Fruit fly (Drosophila melanogaster) whole organism, prepupa: ENCODE results near the gene CG12010.
A peak's percentile ranks its signal among the peaks of the same experiment; 100 is the strongest.

Experiments used
- CG10631 ChIP-seq: fragments of 200-800 bp; sonication (Bioruptor generic); optimal IDR thresholded peaks from 2 replicates; lab custom pipeline; 2016; ENCODE audit warnings: missing biosample characterization, missing genetic modification characterization
- CG1621 ChIP-seq: fragments of 200-800 bp; sonication (Bioruptor generic); optimal IDR thresholded peaks from 3 replicates; lab custom pipeline; 2018; ENCODE audit warnings: missing biosample characterization, mild to moderate bottlenecking, missing genetic modification characterization
- CG16779 ChIP-seq: fragments of 200-800 bp; sonication (Bioruptor generic); optimal IDR thresholded peaks from 3 replicates; lab custom pipeline; 2017; ENCODE audit warnings: missing biosample characterization, mild to moderate bottlenecking, missing genetic modification characterization
- CG34406 ChIP-seq: fragments of 200-800 bp; sonication (Bioruptor generic); optimal IDR thresholded peaks from 3 replicates; lab custom pipeline; 2016; ENCODE audit warnings: missing biosample characterization, missing genetic modification characterization
- CG6854 ChIP-seq: fragments of 200-800 bp; sonication (Bioruptor generic); optimal IDR thresholded peaks from 2 replicates; lab custom pipeline; 2017; ENCODE audit warnings: missing biosample characterization, mild to moderate bottlenecking, missing genetic modification characterization
- CG7368 ChIP-seq: fragments of 200-800 bp; sonication (Bioruptor generic); optimal IDR thresholded peaks from 3 replicates; lab custom pipeline; 2016; ENCODE audit warnings: missing biosample characterization, missing genetic modification characterization
- Hr39 ChIP-seq: fragments of 200-800 bp; sonication (Bioruptor generic); optimal IDR thresholded peaks from 2 replicates; lab custom pipeline; 2016; ENCODE audit warnings: missing biosample characterization, missing genetic modification characterization
- Lpt ChIP-seq: fragments of 200-800 bp; sonication (Bioruptor generic); optimal IDR thresholded peaks from 3 replicates; lab custom pipeline; 2016; ENCODE audit warnings: missing biosample characterization, missing genetic modification characterization
- OdsH ChIP-seq: fragments of 200-800 bp; sonication (Bioruptor generic); optimal IDR thresholded peaks from 3 replicates; lab custom pipeline; 2016; ENCODE audit warnings: missing biosample characterization, missing genetic modification characterization
- acj6 ChIP-seq: fragments of 200-800 bp; sonication (Bioruptor generic); optimal IDR thresholded peaks from 3 replicates; lab custom pipeline; 2016; ENCODE audit warnings: missing biosample characterization, missing genetic modification characterization
- eg ChIP-seq: fragments of 200-800 bp; sonication (Bioruptor generic); IDR thresholded peaks from 3 replicates; pipeline ENCODE4 v1.3.6; 2022; ENCODE audit warnings: missing biosample characterization, missing genetic modification characterization
- esn ChIP-seq: fragments of 200-800 bp; sonication (Bioruptor generic); optimal IDR thresholded peaks from 2 replicates; lab custom pipeline; 2016; ENCODE audit warnings: missing biosample characterization, mild to moderate bottlenecking, missing genetic modification characterization, moderate library complexity
- pdm3 ChIP-seq: fragments of 200-800 bp; sonication (Bioruptor generic); optimal IDR thresholded peaks from 3 replicates; lab custom pipeline; 2016; ENCODE audit warnings: missing biosample characterization, missing genetic modification characterization
- spab ChIP-seq: fragments of 200-800 bp; sonication (Bioruptor generic); optimal IDR thresholded peaks from 2 replicates; lab custom pipeline; 2017; ENCODE audit warnings: missing biosample characterization, mild to moderate bottlenecking, missing genetic modification characterization, missing genetic modification reagents

dm6 chr3L:3423006-3423405 is 48.9 kb downstream of the CG12010 start:
- TF ChIP-seq CG7368 (GFP tag; lab: Kevin White, UChicago) (no peak), acj6 (GFP tag; lab: Kevin White, UChicago) (no peak), CG1621 (tag; lab: Kevin White, UChicago) (no peak), spab (GFP tag; lab: Kevin White, UChicago) (no peak), Lpt (no peak), CG6854 (no peak), eg (GFP tag; lab: Robert Waterston, UW) (no peak), pdm3 (no peak), CG16779 (tag; lab: Kevin White, UChicago) (no peak), OdsH (GFP tag; lab: Kevin White, UChicago) (no peak), esn (peak; percentile 74), Hr39 (GFP tag; lab: Kevin White, UChicago) (peak; percentile 43), CG34406 (GFP tag; lab: Kevin White, UChicago) (peak; percentile 12), CG10631 (GFP tag; lab: Kevin White, UChicago) (no peak)
